Worm (Caenorhabditis elegans): ENCODE measurements around the gene lite-1.

The lite-1 gene

DNA sequence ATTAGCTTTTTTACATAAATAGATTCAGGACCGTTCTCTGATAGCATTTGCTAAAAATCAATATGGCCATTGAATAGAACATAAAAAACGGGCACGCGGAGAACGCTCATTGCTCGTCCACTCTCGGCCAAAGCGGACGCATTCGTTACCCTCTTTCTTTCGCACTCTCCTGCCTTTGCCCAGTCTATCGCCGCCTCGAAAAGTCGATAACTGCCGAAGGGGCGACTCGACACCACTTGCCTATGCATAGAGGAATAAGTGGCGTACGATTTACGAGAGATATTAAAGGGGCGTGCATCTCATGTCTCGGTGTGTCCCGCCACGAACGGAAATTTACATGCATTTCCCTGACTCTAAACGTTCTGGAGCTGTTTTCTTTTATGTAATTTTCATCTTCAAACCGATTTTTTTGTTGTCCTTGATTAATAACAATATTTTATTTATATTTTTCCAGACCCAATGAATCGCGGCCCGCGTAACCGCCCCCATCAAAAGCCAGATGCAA is 32.7 kb upstream of the lite-1 start, which contains the start of gene W05H9.4 (continued):
- TF ChIP-seq arid-1 (GFP tag; conservative IDR thresholded peaks at IDR 0.05) (no peak; the same call in 1 of the 2 replicates), lsy-2 (tag; optimal IDR thresholded peaks at IDR 0.05) (peak in 1 of 2 experiments; percentile 44), F44E2.7 (GFP tag; IDR thresholded peaks at IDR 0.05) (no peak), mxl-2 (GFP tag; conservative IDR thresholded peaks at IDR 0.05) (no peak), snpc-4 (tag; optimal IDR thresholded peaks at IDR 0.05) (no peak), skn-1 (tag; optimal IDR thresholded peaks at IDR 0.05) (no peak), nhr-77 (tag; optimal IDR thresholded peaks at IDR 0.05) (no peak), spr-1 (tag; optimal IDR thresholded peaks at IDR 0.05) (no peak), nhr-41 (GFP tag; IDR thresholded peaks at IDR 0.05) (no peak), nhr-76 (tag; optimal IDR thresholded peaks at IDR 0.05) (no peak), R02D3.7 (tag; optimal IDR thresholded peaks at IDR 0.05) (no peak), madf-9 (GFP tag; conservative IDR thresholded peaks at IDR 0.05) (no peak), fkh-10 (GFP tag; optimal IDR thresholded peaks at IDR 0.05) (no peak), duxl-1 (tag; optimal IDR thresholded peaks at IDR 0.05; ENCODE audit: poor library complexity) (no peak), cey-2 (tag; optimal IDR thresholded peaks at IDR 0.05; ENCODE audit: borderline replicate concordance, insufficient read depth) (no peak), tag-97 (GFP tag; IDR thresholded peaks at IDR 0.05) (no peak), vab-7 (GFP tag; IDR thresholded peaks at IDR 0.05) (no peak), ztf-11 (tag; optimal IDR thresholded peaks at IDR 0.05) (no peak), T20F7.1 (GFP tag; optimal IDR thresholded peaks at IDR 0.05) (no peak), pqm-1 (tag; optimal IDR thresholded peaks at IDR 0.05) (no peak), nhr-28 (tag; optimal IDR thresholded peaks at IDR 0.05) (no peak), jun-1 (tag; optimal IDR thresholded peaks at IDR 0.05) (no peak), T26A8.4 (GFP tag; IDR thresholded peaks at IDR 0.05) (no peak), ztf-7 (tag; optimal IDR thresholded peaks at IDR 0.05) (no peak), nhr-102 (tag; optimal IDR thresholded peaks at IDR 0.05) (no peak), dmd-6 (GFP tag; IDR thresholded peaks at IDR 0.05) (peak; percentile 8; the same call in 1 of the 2 replicates), aha-1 (tag) (peak; percentile 97), ama-1 (optimal IDR thresholded peaks at IDR 0.05) (no peak), lin-13 (GFP tag; optimal IDR thresholded peaks at IDR 0.05) (no peak), nhr-48 (tag; optimal IDR thresholded peaks at IDR 0.05) (no peak), zag-1 (tag; optimal IDR thresholded peaks at IDR 0.05) (no peak), lim-7 (GFP tag; IDR thresholded peaks at IDR 0.05) (no peak), ceh-44 (GFP tag; IDR thresholded peaks at IDR 0.05) (no peak), nhr-25 (tag; optimal IDR thresholded peaks at IDR 0.05; ENCODE audit: borderline replicate concordance, insufficient read depth) (peak; percentile 2), mdl-1 (tag; optimal IDR thresholded peaks at IDR 0.05) (peak in 1 of 2 experiments; percentile 33), lin-38 (GFP tag; IDR thresholded peaks at IDR 0.05) (no peak), ceh-82 (tag; optimal IDR thresholded peaks at IDR 0.05) (no peak), F10B5.3 (tag; optimal IDR thresholded peaks at IDR 0.05) (no peak), snpc-1.2 (GFP tag; IDR thresholded peaks at IDR 0.05) (0 out of 2 replicates have a peak, but pooled peaks have one; percentile 8), zfp-2 (tag; optimal IDR thresholded peaks at IDR 0.05) (no peak), hlh-11 (tag; optimal IDR thresholded peaks at IDR 0.05) (peak; percentile 53), saeg-2 (GFP tag; IDR thresholded peaks at IDR 0.05) (no peak), ceh-62 (tag; optimal IDR thresholded peaks at IDR 0.05) (no peak), mxl-3 (GFP tag; optimal IDR thresholded peaks at IDR 0.05) (no peak), Y105C5A.15 (GFP tag; IDR thresholded peaks at IDR 0.05) (no peak), unc-130 (GFP tag; optimal IDR thresholded peaks at IDR 0.05) (no peak), aly-2 (tag; optimal IDR thresholded peaks at IDR 0.05) (no peak), mes-2 (tag; optimal IDR thresholded peaks at IDR 0.05; ENCODE audit: poor library complexity, severe bottlenecking) (peak; percentile 39), spr-3 (GFP tag; optimal IDR thresholded peaks at IDR 0.05) (no peak), ZK337.2 (GFP tag; IDR thresholded peaks at IDR 0.05) (no peak), attf-4 (tag; optimal IDR thresholded peaks at IDR 0.05) (no peak), fos-1 (tag; optimal IDR thresholded peaks at IDR 0.05) (no peak)

Data from whole organism, L4 larva.